Worm (Caenorhabditis elegans) whole organism, young adult: ENCODE results near the gene unk-1.

Experiments
- B0035.1 ChIP-seq: sonication (generic microtip); optimal IDR thresholded peaks from 2 replicates; lab custom pipeline; 2016; ENCODE audit warnings: missing genetic modification characterization, mild to moderate bottlenecking, missing compliant biosample characterization, missing genotype, missing genetic modification reagents
- B0261.1 ChIP-seq: sonication (generic microtip); optimal IDR thresholded peaks from 2 replicates; lab custom pipeline; 2016; ENCODE audit warnings: mild to moderate bottlenecking, missing genetic modification characterization, moderate library complexity, missing compliant biosample characterization
- C06A6.2 ChIP-seq: fragments of 200-800 bp; sonication (Bioruptor generic); conservative IDR thresholded peaks from 2 replicates; pipeline ENCODE4 v1.3.6; 2022; ENCODE audit warnings: missing genetic modification characterization, missing compliant biosample characterization
- C17E4.6 ChIP-seq: fragments of 200-800 bp; sonication (Bioruptor generic); IDR thresholded peaks from 2 replicates; pipeline ENCODE4 v1.3.6; 2022; ENCODE audit warnings: missing genetic modification reagents, missing genetic modification characterization, missing compliant biosample characterization
- F22D6.2 ChIP-seq: sonication (generic microtip); optimal IDR thresholded peaks from 2 replicates; lab custom pipeline; 2016; ENCODE audit warnings: mild to moderate bottlenecking, missing genetic modification characterization, missing compliant biosample characterization
- F37B4.10 ChIP-seq: fragments of 200-800 bp; sonication (Bioruptor generic); IDR thresholded peaks from 2 replicates; pipeline ENCODE4 v1.3.6; 2022; ENCODE audit warnings: missing genetic modification characterization, missing compliant biosample characterization
- F57A8.1 ChIP-seq: fragments of 200-800 bp; sonication (Bioruptor generic); optimal IDR thresholded peaks from 2 replicates; lab custom pipeline; 2018; ENCODE audit warnings: mild to moderate bottlenecking, missing genetic modification characterization, moderate library complexity, missing compliant biosample characterization
- T26A5.8 ChIP-seq: sonication (generic microtip); optimal IDR thresholded peaks from 2 replicates; lab custom pipeline; 2016; ENCODE audit warnings: missing genetic modification characterization, missing compliant biosample characterization
- Y56A3A.18 ChIP-seq: fragments of 200-800 bp; sonication (Bioruptor generic); IDR thresholded peaks from 2 replicates; pipeline ENCODE4 v1.3.6; 2022; ENCODE audit warnings: missing genetic modification reagents, missing genetic modification characterization, missing compliant biosample characterization
- aptf-2 ChIP-seq: fragments of 200-800 bp; sonication (Bioruptor generic); conservative IDR thresholded peaks from 2 replicates; pipeline ENCODE4 v1.3.6; 2022; ENCODE audit warnings: missing genetic modification reagents, missing genetic modification characterization, missing compliant biosample characterization
- aptf-3 ChIP-seq: fragments of 200-800 bp; sonication (Bioruptor generic); IDR thresholded peaks from 2 replicates; pipeline ENCODE4 v1.3.6; 2022; ENCODE audit warnings: missing genetic modification characterization, missing compliant biosample characterization
- athp-1 ChIP-seq: sonication (generic microtip); optimal IDR thresholded peaks from 2 replicates; lab custom pipeline; 2017; ENCODE audit warnings: mild to moderate bottlenecking, missing genetic modification characterization, missing compliant biosample characterization
- attf-5 ChIP-seq: fragments of 200-800 bp; sonication (Bioruptor generic); optimal IDR thresholded peaks from 2 replicates; lab custom pipeline; 2018; ENCODE audit warnings: mild to moderate bottlenecking, missing genetic modification characterization, missing compliant biosample characterization
- attf-6 ChIP-seq: fragments of 200-800 bp; sonication (Bioruptor generic); IDR thresholded peaks from 2 replicates; pipeline ENCODE4 v1.3.6; 2022; ENCODE audit warnings: missing genetic modification reagents, missing genetic modification characterization, missing compliant biosample characterization
- ceh-58 ChIP-seq: fragments of 200-800 bp; sonication (Bioruptor generic); IDR thresholded peaks from 2 replicates; pipeline ENCODE4 v1.3.6; 2022; ENCODE audit warnings: missing genetic modification characterization, missing compliant biosample characterization
- ceh-91 ChIP-seq: fragments of 200-800 bp; sonication (Bioruptor generic); IDR thresholded peaks from 2 replicates; pipeline ENCODE4 v1.3.6; 2022; ENCODE audit warnings: missing genetic modification reagents, missing genetic modification characterization, missing compliant biosample characterization
- chd-7 ChIP-seq: sonication (generic microtip); optimal IDR thresholded peaks from 2 replicates; lab custom pipeline; 2016; ENCODE audit warnings: mild to moderate bottlenecking, missing genetic modification characterization, moderate library complexity, missing compliant biosample characterization
- die-1 ChIP-seq: sonication (generic microtip); optimal IDR thresholded peaks from 2 replicates; lab custom pipeline; 2016; ENCODE audit warnings: missing genotype, mild to moderate bottlenecking, missing genetic modification characterization, missing compliant biosample characterization
- dpff-1 ChIP-seq: sonication (generic microtip); optimal IDR thresholded peaks from 2 replicates; lab custom pipeline; 2017; ENCODE audit warnings: mild to moderate bottlenecking, missing genetic modification characterization, missing compliant biosample characterization
- egl-44 ChIP-seq: fragments of 200-800 bp; sonication (Bioruptor generic); IDR thresholded peaks from 2 replicates; pipeline ENCODE4 v1.3.6; 2022; ENCODE audit warnings: missing genetic modification reagents, missing genetic modification characterization, missing compliant biosample characterization
- egrh-3 ChIP-seq: fragments of 200-800 bp; sonication (Bioruptor generic); IDR thresholded peaks from 2 replicates; pipeline ENCODE4 v1.3.6; 2022; ENCODE audit warnings: missing genetic modification reagents, missing genetic modification characterization, missing compliant biosample characterization
- gei-17 ChIP-seq: fragments of 200-800 bp; sonication (Bioruptor generic); optimal IDR thresholded peaks from 2 replicates; lab custom pipeline; 2018; ENCODE audit warnings: mild to moderate bottlenecking, missing genetic modification characterization, missing compliant biosample characterization
- him-1 ChIP-seq: sonication (generic microtip); optimal IDR thresholded peaks from 2 replicates; lab custom pipeline; 2016; ENCODE audit warnings: missing genotype, missing genetic modification reagents, missing genetic modification characterization, missing compliant biosample characterization
- hlh-12 ChIP-seq: sonication (generic microtip); optimal IDR thresholded peaks from 2 replicates; lab custom pipeline; 2016; ENCODE audit warnings: missing genetic modification characterization, missing compliant biosample characterization
- hmg-20 ChIP-seq: fragments of 200-800 bp; sonication (Bioruptor generic); IDR thresholded peaks from 2 replicates; pipeline ENCODE4 v1.3.6; 2022; ENCODE audit warnings: missing genetic modification reagents, missing genetic modification characterization, missing compliant biosample characterization
- hsf-1 ChIP-seq: fragments of 200-800 bp; sonication (Bioruptor generic); IDR thresholded peaks from 2 replicates; pipeline ENCODE4 v1.3.6; 2022; ENCODE audit warnings: missing genetic modification reagents, missing genetic modification characterization, missing compliant biosample characterization
- lin-26 ChIP-seq: fragments of 200-800 bp; sonication (Bioruptor generic); IDR thresholded peaks from 2 replicates; pipeline ENCODE4 v1.3.6; 2022; ENCODE audit warnings: missing genetic modification reagents, missing genetic modification characterization, missing compliant biosample characterization
- lir-1 ChIP-seq: fragments of 200-800 bp; sonication (Bioruptor generic); conservative IDR thresholded peaks from 2 replicates; pipeline ENCODE4 v1.3.6; 2022; ENCODE audit warnings: missing genetic modification reagents, missing genetic modification characterization, missing compliant biosample characterization
- madf-6 ChIP-seq: fragments of 200-800 bp; sonication (Bioruptor generic); IDR thresholded peaks from 2 replicates; pipeline ENCODE4 v1.3.6; 2022; ENCODE audit warnings: missing genetic modification reagents, missing genetic modification characterization, missing compliant biosample characterization
- mes-4 ChIP-seq: sonication (generic microtip); optimal IDR thresholded peaks from 2 replicates; lab custom pipeline; 2016; ENCODE audit warnings: missing genotype, missing genetic modification characterization, missing compliant biosample characterization
- mxl-1 ChIP-seq: sonication (generic microtip); optimal IDR thresholded peaks from 2 replicates; lab custom pipeline; 2016; ENCODE audit warnings: missing genetic modification characterization, missing compliant biosample characterization
- nfya-1 ChIP-seq: sonication (generic microtip); optimal IDR thresholded peaks from 2 replicates; lab custom pipeline; 2017; ENCODE audit warnings: antibody characterized with exemption, missing compliant biosample characterization, missing genetic modification characterization, borderline replicate concordance; ENCODE audit not compliant: insufficient read depth
- nfya-2 ChIP-seq: fragments of 200-800 bp; sonication (Bioruptor generic); IDR thresholded peaks from 2 replicates; pipeline ENCODE4 v1.3.6; 2022; ENCODE audit warnings: missing genetic modification reagents, missing genetic modification characterization, missing compliant biosample characterization
- nfyb-1 ChIP-seq: fragments of 200-800 bp; sonication (Bioruptor generic); IDR thresholded peaks from 2 replicates; pipeline ENCODE4 v1.3.6; 2022; ENCODE audit warnings: missing genetic modification reagents, missing genetic modification characterization, missing compliant biosample characterization
- nhr-179 ChIP-seq: sonication (generic microtip); optimal IDR thresholded peaks from 2 replicates; lab custom pipeline; 2016; ENCODE audit warnings: mild to moderate bottlenecking, missing genetic modification characterization, missing compliant biosample characterization
- pbrm-1 ChIP-seq: fragments of 200-800 bp; sonication (Bioruptor generic); IDR thresholded peaks from 2 replicates; pipeline ENCODE4 v1.3.6; 2022; ENCODE audit warnings: missing genetic modification reagents, missing genetic modification characterization, missing compliant biosample characterization
- pha-4 ChIP-seq: fragments of 150-350 bp; sonication (generic microtip); optimal IDR thresholded peaks from 2 replicates; lab custom pipeline; 2014; ENCODE audit warnings: missing biosample characterization, missing genetic modification reagents, missing genetic modification characterization
- rpc-1 ChIP-seq, 2 experiments: fragments of 150-350 bp in 1 of 2; sonication (generic microtip) in 1 of 2; optimal IDR thresholded peaks; 2 replicates each; lab custom pipeline; 2014 to 2018; ENCODE audit warnings: missing biosample characterization in 1 of 2, missing genetic modification characterization in 1 of 2, missing genetic modification reagents in 1 of 2, missing genotype in 1 of 2
- sdz-38 ChIP-seq: sonication (generic microtip); optimal IDR thresholded peaks from 2 replicates; lab custom pipeline; 2016; ENCODE audit warnings: missing genotype, missing genetic modification characterization, missing compliant biosample characterization
- sea-2 ChIP-seq: fragments of 200-800 bp; sonication (Bioruptor generic); IDR thresholded peaks from 2 replicates; pipeline ENCODE4 v1.3.6; 2022; ENCODE audit warnings: missing genetic modification characterization, missing compliant biosample characterization
- snpc-4 ChIP-seq, 5 experiments: fragments of 150-350 bp in 1 of 5; sonication (generic microtip) in 4 of 5; optimal IDR thresholded peaks; 2 replicates each; lab custom pipeline; 2014 to 2018; ENCODE audit warnings: missing genetic modification characterization in 5 of 5, missing biosample characterization in 3 of 5, antibody characterized with exemption in 2 of 5, mild to moderate bottlenecking in 2 of 5, missing compliant biosample characterization in 2 of 5, missing genotype in 2 of 5, moderate library complexity in 2 of 5, missing genetic modification reagents in 1 of 5
- tbx-9 ChIP-seq: sonication (generic microtip); optimal IDR thresholded peaks from 2 replicates; lab custom pipeline; 2016; ENCODE audit warnings: borderline replicate concordance, missing genetic modification characterization, inconsistent platforms, missing compliant biosample characterization
- unc-130 ChIP-seq: sonication (generic microtip); optimal IDR thresholded peaks from 2 replicates; lab custom pipeline; 2016; ENCODE audit warnings: missing genetic modification reagents, missing genetic modification characterization, missing compliant biosample characterization
- unc-62 ChIP-seq: fragments of 150-350 bp; optimal IDR thresholded peaks from 2 replicates; lab custom pipeline; 2014; ENCODE audit warnings: missing biosample characterization, missing genetic modification reagents, missing genetic modification characterization
- zim-3 ChIP-seq: sonication (generic microtip); optimal IDR thresholded peaks from 2 replicates; lab custom pipeline; 2017; ENCODE audit warnings: mild to moderate bottlenecking, missing genetic modification characterization, moderate library complexity, missing compliant biosample characterization
- ztf-18 ChIP-seq: sonication (generic microtip); optimal IDR thresholded peaks from 2 replicates; lab custom pipeline; 2016; ENCODE audit warnings: missing genotype, mild to moderate bottlenecking, missing genetic modification characterization, missing compliant biosample characterization

Gene unk-1

ce11 chrX:8036219-8036883 is 21.6 kb downstream of the unk-1 start (continued):
- TF ChIP-seq nfya-1 (tag; lab: Kevin White, UChicago): no peak
- TF ChIP-seq pbrm-1 (GFP tag; lab: Robert Waterston, UW): peak; percentile 89
- peak; percentile 85 for TF ChIP-seq athp-1 (tag; lab: Kevin White, UChicago)
- peak; percentile 96 for TF ChIP-seq F22D6.2 (tag; lab: Kevin White, UChicago)
- peak; percentile 96 for TF ChIP-seq B0035.1
- peak; percentile 60 for TF ChIP-seq unc-62 (GFP tag; lab: Kevin White, UChicago)
- TF ChIP-seq nfyb-1 (GFP tag; lab: Robert Waterston, UW): peak; percentile 98
- peak; percentile 96 for TF ChIP-seq chd-7
- TF ChIP-seq ceh-58 (GFP tag; lab: Robert Waterston, UW): 0 out of 2 replicates have a peak, but pooled peaks have one; percentile 45
- peak; percentile 60 for TF ChIP-seq T26A5.8 (tag; lab: Kevin White, UChicago)
- peak; percentile 95 for TF ChIP-seq him-1 (tag; lab: Kevin White, UChicago)

DNA sequence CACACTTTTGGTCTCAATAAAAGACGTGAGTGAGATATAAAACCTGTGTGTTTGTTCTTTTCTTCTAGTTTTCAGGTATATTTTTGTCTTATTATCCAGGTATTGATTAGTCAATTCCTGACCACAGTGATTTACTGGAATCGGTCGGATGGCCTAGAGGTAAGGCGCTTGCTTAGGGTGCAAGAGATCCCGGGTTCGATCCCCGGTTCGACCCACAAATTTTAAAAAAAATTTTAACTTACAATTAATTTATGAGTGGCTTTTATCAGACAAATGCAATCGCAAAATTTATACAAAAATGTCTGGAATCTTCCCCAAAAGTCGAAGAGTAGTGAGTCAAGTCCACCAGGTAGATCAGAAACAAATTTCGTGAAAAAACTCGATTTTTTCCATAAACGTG is 22.6 kb downstream of the unk-1 start:
- TF ChIP-seq hmg-20 (GFP tag; lab: Robert Waterston, UW): 0 out of 2 replicates have a peak, but pooled peaks have one; percentile 34
- no peak for TF ChIP-seq F37B4.10 (GFP tag; lab: Robert Waterston, UW)
- no peak for TF ChIP-seq dpff-1 (tag; lab: Kevin White, UChicago)
- no peak for TF ChIP-seq pha-4 (tag; lab: Kevin White, UChicago)
- TF ChIP-seq C17E4.6 (GFP tag; lab: Robert Waterston, UW): no peak
- TF ChIP-seq tbx-9 (tag; lab: Kevin White, UChicago): no peak
- TF ChIP-seq hsf-1 (GFP tag; lab: Robert Waterston, UW): no peak
- TF ChIP-seq lin-26 (GFP tag; lab: Robert Waterston, UW): peak; percentile 89
- no peak for TF ChIP-seq F57A8.1
- TF ChIP-seq egl-44: 0 out of 2 replicates have a peak, but pooled peaks have one; percentile 14
- TF ChIP-seq die-1: peak; percentile 53
- 0 out of 2 replicates have a peak, but pooled peaks have one; percentile 55 for TF ChIP-seq Y56A3A.18
- no peak for TF ChIP-seq gei-17 (GFP tag; lab: Kevin White, UChicago)
- TF ChIP-seq ceh-91: no peak
- no peak for TF ChIP-seq mxl-1 (tag; lab: Kevin White, UChicago)
- no peak for TF ChIP-seq attf-5 (GFP tag; lab: Kevin White, UChicago)
- TF ChIP-seq aptf-3: no peak
- no peak for TF ChIP-seq aptf-2
- TF ChIP-seq hlh-12 (tag; lab: Kevin White, UChicago): no peak
- peak; percentile 50 for TF ChIP-seq him-1 (tag; lab: Kevin White, UChicago)
- no peak for TF ChIP-seq madf-6 (GFP tag; lab: Robert Waterston, UW)
- no peak for TF ChIP-seq mes-4 (tag; lab: Kevin White, UChicago)
- TF ChIP-seq pbrm-1 (GFP tag; lab: Robert Waterston, UW): no peak
- TF ChIP-seq snpc-4 (GFP tag; optimal IDR thresholded peaks at IDR 0.05; lab: Kevin White, UChicago): no peak
- no peak for TF ChIP-seq snpc-4 (tag; optimal IDR thresholded peaks at IDR 0.05; lab: Kevin White, UChicago)
- TF ChIP-seq C06A6.2: no peak
- TF ChIP-seq nhr-179 (tag; lab: Kevin White, UChicago): no peak
- no peak for TF ChIP-seq egrh-3 (GFP tag; lab: Robert Waterston, UW)
- TF ChIP-seq sdz-38 (tag; lab: Kevin White, UChicago): no peak
- no peak for TF ChIP-seq unc-130 (GFP tag; lab: Kevin White, UChicago)
- TF ChIP-seq B0261.1 (tag; lab: Kevin White, UChicago): peak; percentile 35
- peak; percentile 31; the same call in 1 of the 2 replicates for TF ChIP-seq attf-6 (GFP tag; lab: Robert Waterston, UW)
- TF ChIP-seq zim-3 (tag; lab: Kevin White, UChicago): no peak
- peak; percentile 44 for TF ChIP-seq rpc-1 (optimal IDR thresholded peaks at IDR 0.05; lab: Kevin White, UChicago)
- TF ChIP-seq rpc-1 (tag; optimal IDR thresholded peaks at IDR 0.05; lab: Kevin White, UChicago): peak; percentile 69
- TF ChIP-seq lir-1 (GFP tag; lab: Robert Waterston, UW): no peak
- no peak for TF ChIP-seq sea-2 (GFP tag; lab: Robert Waterston, UW)
- TF ChIP-seq ztf-18 (tag; lab: Kevin White, UChicago): peak; percentile 29
- TF ChIP-seq ceh-58 (GFP tag; lab: Robert Waterston, UW): 0 out of 2 replicates have a peak, but pooled peaks have one; percentile 80
- TF ChIP-seq nfya-2 (GFP tag; lab: Robert Waterston, UW): no peak
